Worm (Caenorhabditis elegans) whole organism, midembryonic: Measurements from ENCODE around the gene ZK1320.11.
A peak's percentile ranks its signal among the peaks of the same experiment; 100 is the strongest.

ENCODE experiments used
- T22C8.4 ChIP-seq: fragments of 200-800 bp; sonication (Bioruptor generic); IDR thresholded peaks from 2 replicates; pipeline ENCODE4 v1.3.6; 2022; ENCODE audit warnings: missing genetic modification characterization, missing compliant biosample characterization
- cog-1 ChIP-seq: sonication (generic microtip); optimal IDR thresholded peaks from 2 replicates; lab custom pipeline; 2016; ENCODE audit warnings: missing genetic modification characterization, missing compliant biosample characterization
- flt-1 ChIP-seq: fragments of 200-800 bp; sonication (Bioruptor generic); IDR thresholded peaks from 2 replicates; pipeline ENCODE4 v1.3.6; 2022; ENCODE audit warnings: missing genetic modification characterization, missing compliant biosample characterization
- klf-2 ChIP-seq: fragments of 200-800 bp; sonication (Bioruptor generic); conservative IDR thresholded peaks from 2 replicates; pipeline ENCODE4 v1.3.6; 2022; ENCODE audit warnings: missing genetic modification reagents, missing genetic modification characterization, missing compliant biosample characterization
- med-1 ChIP-seq: sonication (generic microtip); optimal IDR thresholded peaks from 2 replicates; lab custom pipeline; 2017; ENCODE audit warnings: missing genetic modification characterization, mild to moderate bottlenecking, missing compliant biosample characterization, antibody characterized with exemption, missing genetic modification reagents; ENCODE audit not compliant: insufficient read depth
- ref-1 ChIP-seq: fragments of 200-800 bp; sonication (Bioruptor generic); conservative IDR thresholded peaks from 2 replicates; pipeline ENCODE4 v1.3.6; 2022; ENCODE audit warnings: missing genetic modification reagents, missing genetic modification characterization, missing compliant biosample characterization
- tab-1 ChIP-seq: fragments of 200-800 bp; sonication (Bioruptor generic); IDR thresholded peaks from 2 replicates; pipeline ENCODE4 v1.3.6; 2022; ENCODE audit warnings: missing genetic modification characterization, missing compliant biosample characterization
- ztf-23 ChIP-seq: fragments of 200-800 bp; sonication (Bioruptor generic); IDR thresholded peaks from 2 replicates; pipeline ENCODE4 v1.3.6; 2022; ENCODE audit warnings: missing genetic modification reagents, missing genetic modification characterization, missing compliant biosample characterization
- ztf-29 ChIP-seq: fragments of 200-800 bp; sonication (Bioruptor generic); IDR thresholded peaks from 2 replicates; pipeline ENCODE4 v1.3.6; 2022; ENCODE audit warnings: missing genetic modification reagents, missing genetic modification characterization, missing compliant biosample characterization

ZK1320.11 gene

DNA sequence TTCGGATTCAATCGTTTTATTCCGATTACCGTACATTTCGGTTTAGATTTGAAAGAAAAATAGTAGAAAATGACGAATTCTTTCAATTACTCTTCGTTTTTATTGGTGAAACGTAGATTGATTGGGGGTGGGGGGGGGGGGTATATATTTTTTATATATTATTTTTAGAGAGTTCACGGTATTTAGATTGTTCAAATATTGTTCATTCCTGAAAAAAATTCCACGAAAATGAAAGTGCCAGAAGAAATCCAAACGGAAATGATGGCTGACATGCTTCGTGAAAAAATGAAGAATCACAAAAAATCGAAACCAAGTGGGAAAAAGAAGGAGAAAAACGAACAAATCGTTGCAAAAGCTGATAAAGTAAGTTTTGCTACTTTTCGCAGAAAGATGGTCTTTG is 32.9 kb downstream of the ZK1320.11 start, which contains the start of the genes Y53C12A.8 and Y53C12A.7:
Gene Y53C12A.8, minus strand, starts transcription at position 101 of the 400 bp plus-strand sequence.
Gene Y53C12A.7, plus strand, starts transcription at position 181 of the 400 bp plus-strand sequence.
- TF ChIP-seq ref-1 (GFP tag; lab: Robert Waterston, UW) (no peak), cog-1 (no peak), flt-1 (GFP tag; lab: Robert Waterston, UW) (no peak), tab-1 (no peak), ztf-23 (GFP tag; lab: Robert Waterston, UW) (no peak), med-1 (GFP tag; lab: Kevin White, UChicago) (no peak), ztf-29 (no peak), T22C8.4 (no peak), klf-2 (no peak)

DNA sequence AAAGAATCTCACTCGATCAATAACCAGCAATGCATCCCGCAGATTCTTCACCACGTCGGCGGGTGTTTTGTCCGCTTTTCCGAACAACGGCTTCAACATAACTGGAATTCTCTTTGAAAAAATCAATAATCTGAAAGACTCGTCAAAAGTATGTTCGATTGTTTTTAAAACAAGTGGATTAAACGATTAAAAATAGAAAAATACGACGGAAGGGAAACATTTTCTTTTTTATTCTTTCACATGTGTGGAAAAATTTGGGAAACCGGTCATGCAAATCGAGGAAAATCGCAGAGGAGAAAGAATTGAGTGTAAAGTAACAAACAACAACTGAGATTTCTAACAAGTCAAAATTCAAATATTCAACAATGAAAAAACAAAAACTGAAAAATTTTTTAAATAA is 36.2 kb downstream of the ZK1320.11 start, which contains the start of gene mop-25.2:
Gene mop-25.2, minus strand, starts transcription at position 101 of the 400 bp plus-strand sequence.
- TF ChIP-seq ztf-29 (no peak), tab-1 (no peak), ref-1 (GFP tag; lab: Robert Waterston, UW) (no peak), flt-1 (GFP tag; lab: Robert Waterston, UW) (no peak), ztf-23 (GFP tag; lab: Robert Waterston, UW) (no peak), klf-2 (no peak), med-1 (GFP tag; lab: Kevin White, UChicago) (no peak), cog-1 (no peak), T22C8.4 (no peak)

DNA sequence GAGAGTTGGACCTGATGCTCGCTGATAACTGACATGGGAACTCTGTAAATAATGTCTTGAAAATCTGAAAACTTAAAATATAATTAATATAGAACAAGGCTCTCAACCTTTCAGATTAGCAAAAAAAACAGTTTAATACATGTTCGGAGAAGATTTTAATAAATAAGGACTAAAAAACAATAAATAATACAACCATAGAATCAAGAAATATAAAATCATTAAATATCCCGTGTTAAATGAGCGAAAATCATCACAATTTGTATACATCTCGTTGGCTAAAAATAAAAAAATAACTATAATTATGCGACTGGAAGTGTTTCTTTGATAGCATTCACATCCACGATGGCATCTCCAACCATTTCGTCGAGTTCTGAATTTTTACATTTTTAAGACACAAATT is 37.3 kb downstream of the ZK1320.11 start, which contains the start of gene Y53C12A.10:
Gene Y53C12A.10, minus strand, starts transcription at position 101 of the 400 bp plus-strand sequence.
- TF ChIP-seq flt-1 (GFP tag; lab: Robert Waterston, UW) (no peak), cog-1 (no peak), ztf-23 (GFP tag; lab: Robert Waterston, UW) (no peak)

DNA sequence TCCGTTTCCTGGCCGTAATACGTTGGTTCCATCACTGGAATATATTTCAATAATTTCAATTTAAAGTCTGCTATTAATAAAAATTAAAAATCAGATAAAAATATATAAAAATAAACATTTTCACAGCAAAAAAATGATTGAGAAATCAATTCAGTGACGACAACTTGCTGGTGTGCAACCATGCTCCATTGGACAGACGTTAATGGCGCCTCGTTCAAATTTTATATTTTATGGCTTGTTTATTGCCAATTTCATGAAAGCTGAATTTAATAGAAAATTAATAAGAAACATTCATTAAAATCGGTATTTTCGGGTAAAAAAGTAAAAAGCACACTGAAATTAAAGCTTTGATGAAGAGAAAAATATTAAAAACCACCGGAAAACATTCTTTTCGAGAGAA is 38.8 kb downstream of the ZK1320.11 start, which contains the start of gene Y53C12A.3:
Gene Y53C12A.3, minus strand, starts transcription at position 34 of the 400 bp plus-strand sequence.
- TF ChIP-seq cog-1 (peak; percentile 23), klf-2 (no peak), flt-1 (GFP tag; lab: Robert Waterston, UW) (no peak), med-1 (GFP tag; lab: Kevin White, UChicago) (no peak), tab-1 (no peak), ztf-29 (no peak), T22C8.4 (no peak), ztf-23 (GFP tag; lab: Robert Waterston, UW) (0 out of 2 replicates have a peak, but pooled peaks have one; percentile 7), ref-1 (GFP tag; lab: Robert Waterston, UW) (no peak)

ce11 chrII:9708835-9709299 is 41.4 kb downstream of the ZK1320.11 start, which contains the start of gene glt-5:
Gene glt-5 (minus strand): TSS chrII:9708885.
- TF ChIP-seq ztf-29 (no peak), flt-1 (GFP tag; lab: Robert Waterston, UW) (no peak), T22C8.4 (no peak), ref-1 (GFP tag; lab: Robert Waterston, UW) (no peak), cog-1 (no peak), med-1 (GFP tag; lab: Kevin White, UChicago) (no peak), klf-2 (no peak), ztf-23 (GFP tag; lab: Robert Waterston, UW) (no peak), tab-1 (no peak)

DNA sequence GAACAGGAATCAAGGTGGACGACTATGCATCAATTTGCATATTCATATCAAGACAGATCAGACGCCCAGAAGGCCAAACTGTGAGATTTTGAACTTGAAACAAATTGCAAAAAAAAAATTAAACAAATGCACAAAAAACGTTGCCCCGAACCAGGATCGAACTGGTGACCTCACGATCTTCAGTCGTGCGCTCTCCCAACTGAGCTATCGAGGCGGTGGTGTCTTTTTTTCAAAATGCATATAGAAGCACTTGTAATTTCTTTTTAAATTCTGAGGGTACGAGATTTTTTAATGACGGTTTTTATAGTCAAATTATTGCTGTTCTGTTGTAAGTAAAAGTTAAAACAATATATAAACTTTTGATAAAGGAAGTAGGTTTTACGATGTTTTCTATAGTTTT is 45.7 kb downstream of the ZK1320.11 start:
- TF ChIP-seq tab-1, result peak; percentile 34; the same call in 1 of the 2 replicates
- no peak for TF ChIP-seq T22C8.4

ce11 chrII:9716417-9717039 is 49.1 kb downstream of the ZK1320.11 start, which contains the start of gene wee-1.3:
Gene wee-1.3 (minus strand): TSS chrII:9716467.
- TF ChIP-seq ztf-23 (GFP tag; lab: Robert Waterston, UW), result no peak
- TF ChIP-seq T22C8.4, result 0 out of 2 replicates have a peak, but pooled peaks have one; percentile 23
- TF ChIP-seq klf-2, result no peak
- peak; percentile 80 for TF ChIP-seq cog-1
- TF ChIP-seq ztf-29, result no peak
- 0 out of 2 replicates have a peak, but pooled peaks have one; percentile 17 for TF ChIP-seq flt-1 (GFP tag; lab: Robert Waterston, UW)
- TF ChIP-seq med-1 (GFP tag; lab: Kevin White, UChicago), result no peak

- TF ChIP-seq med-1 (GFP tag; lab: Kevin White, UChicago), result no peak
- no peak for TF ChIP-seq tab-1
- no peak for TF ChIP-seq T22C8.4
- TF ChIP-seq ref-1 (GFP tag; lab: Robert Waterston, UW), result no peak
Observed at ce11 chrII:9717904-9718303, 50.5 kb downstream of the ZK1320.11 start, which contains the start of gene Y53C12A.6. Gene Y53C12A.6 (minus strand): TSS chrII:9718004.
